Fruit fly (Drosophila melanogaster): ENCODE results near the gene ss.

The ss gene

dm6 chr3R:16385586-16385985 is 17.9 kb downstream of the ss start:
- TF ChIP-seq CG11762 (GFP tag; optimal IDR thresholded peaks at IDR 0.05; ENCODE audit: insufficient read depth) (no peak), CG8319 (GFP tag; optimal IDR thresholded peaks at IDR 0.05) (no peak), CG6808 (GFP tag; optimal IDR thresholded peaks at IDR 0.05) (no peak), spab (GFP tag; optimal IDR thresholded peaks at IDR 0.05) (no peak), vri (GFP tag; optimal IDR thresholded peaks at IDR 0.05) (no peak), fd85E (GFP tag; optimal IDR thresholded peaks at IDR 0.05) (no peak), Eip78C (GFP tag) (no peak), Blimp-1 (GFP tag; optimal IDR thresholded peaks at IDR 0.05) (no peak), Lpt (GFP tag; optimal IDR thresholded peaks at IDR 0.05) (no peak), fd59A (GFP tag; optimal IDR thresholded peaks at IDR 0.05) (no peak), CG1621 (tag; optimal IDR thresholded peaks at IDR 0.05) (no peak), Ets96B (tag; optimal IDR thresholded peaks at IDR 0.05) (no peak)

- TF ChIP-seq Ets96B (tag; optimal IDR thresholded peaks at IDR 0.05), result no peak
- no peak for TF ChIP-seq CG9139 (GFP tag; optimal IDR thresholded peaks at IDR 0.05)
- TF ChIP-seq svp (GFP tag), result peak; percentile 26
- no peak for TF ChIP-seq CG6792 (GFP tag; optimal IDR thresholded peaks at IDR 0.05)
- no peak for TF ChIP-seq Eip75B (GFP tag; optimal IDR thresholded peaks at IDR 0.05)
- TF ChIP-seq fkh (GFP tag; optimal IDR thresholded peaks at IDR 0.05), result no peak
- no peak for TF ChIP-seq spab (GFP tag; optimal IDR thresholded peaks at IDR 0.05)
Measured at dm6 chr3R:16374101-16374500, 29.4 kb downstream of the ss start.

- no peak for TF ChIP-seq CG16779 (tag; optimal IDR thresholded peaks at IDR 0.05)
- TF ChIP-seq net (GFP tag; optimal IDR thresholded peaks at IDR 0.05), result no peak
- TF ChIP-seq CG11294 (GFP tag; IDR thresholded peaks at IDR 0.05), result no peak
- TF ChIP-seq CG31627 (GFP tag; optimal IDR thresholded peaks at IDR 0.05), result no peak
- TF ChIP-seq fd59A (GFP tag; optimal IDR thresholded peaks at IDR 0.05), result no peak
- TF ChIP-seq CG8119 (GFP tag; IDR thresholded peaks at IDR 0.05), result no peak
- TF ChIP-seq eg (GFP tag; IDR thresholded peaks at IDR 0.05), result no peak
- no peak for TF ChIP-seq svp (GFP tag)
- no peak for TF ChIP-seq acj6 (GFP tag; optimal IDR thresholded peaks at IDR 0.05)
- TF ChIP-seq dac (GFP tag; optimal IDR thresholded peaks at IDR 0.05), result no peak
- no peak for TF ChIP-seq CG8319 (GFP tag; optimal IDR thresholded peaks at IDR 0.05)
- TF ChIP-seq dsx (GFP tag; optimal IDR thresholded peaks at IDR 0.05; ENCODE audit: poor library complexity, severe bottlenecking), result no peak
- no peak for TF ChIP-seq fd85E (GFP tag; optimal IDR thresholded peaks at IDR 0.05)
- TF ChIP-seq Eip78C (GFP tag), result no peak
- TF ChIP-seq achi (GFP tag; optimal IDR thresholded peaks at IDR 0.05), result no peak
- TF ChIP-seq pdm3 (GFP tag; optimal IDR thresholded peaks at IDR 0.05), result no peak
- TF ChIP-seq Hr39 (GFP tag; optimal IDR thresholded peaks at IDR 0.05), result no peak
- TF ChIP-seq cyc (GFP tag; optimal IDR thresholded peaks at IDR 0.05), result no peak
- no peak for TF ChIP-seq Sox14 (GFP tag; optimal IDR thresholded peaks at IDR 0.05)
Measured at dm6 chr3R:16370433-16370832, 33.1 kb downstream of the ss start, which contains the start of gene CG10317. CG10317 (minus strand) TSS chr3R:16370533.

- TF ChIP-seq lz (GFP tag; optimal IDR thresholded peaks at IDR 0.05) (no peak), Lpt (GFP tag; optimal IDR thresholded peaks at IDR 0.05) (peak; percentile 75), CG10669 (GFP tag; optimal IDR thresholded peaks at IDR 0.05) (no peak), CG6163 (GFP tag; IDR thresholded peaks at IDR 0.05) (peak; percentile 66; the same call in 2 of the 3 replicates), achi (GFP tag; optimal IDR thresholded peaks at IDR 0.05) (peak; percentile 67), CG9139 (GFP tag; optimal IDR thresholded peaks at IDR 0.05) (no peak), CG3032 (tag; optimal IDR thresholded peaks at IDR 0.05) (no peak), Ets96B (tag; optimal IDR thresholded peaks at IDR 0.05) (no peak), pdm3 (GFP tag; optimal IDR thresholded peaks at IDR 0.05) (peak; percentile 76), spab (GFP tag; optimal IDR thresholded peaks at IDR 0.05) (no peak), OdsH (GFP tag; optimal IDR thresholded peaks at IDR 0.05) (peak; percentile 75), Hr39 (GFP tag; optimal IDR thresholded peaks at IDR 0.05) (peak; percentile 53), ss (GFP tag; optimal IDR thresholded peaks at IDR 0.05) (no peak), vri (GFP tag; optimal IDR thresholded peaks at IDR 0.05) (no peak), Hr38 (GFP tag; optimal IDR thresholded peaks at IDR 0.05) (no peak), svp (GFP tag) (no peak), CG34406 (GFP tag; optimal IDR thresholded peaks at IDR 0.05) (peak; percentile 33), CG16779 (tag; optimal IDR thresholded peaks at IDR 0.05) (no peak), CG11762 (GFP tag; optimal IDR thresholded peaks at IDR 0.05; ENCODE audit: insufficient read depth) (peak; percentile 67), Ets21C (GFP tag; optimal IDR thresholded peaks at IDR 0.05) (no peak), Met (GFP tag; optimal IDR thresholded peaks at IDR 0.05) (peak; percentile 53), CG6276 (GFP tag; optimal IDR thresholded peaks at IDR 0.05) (peak; percentile 73), CG8119 (GFP tag; IDR thresholded peaks at IDR 0.05) (peak; percentile 83), CG3919 (GFP tag; optimal IDR thresholded peaks at IDR 0.05) (peak; percentile 73), CG6792 (GFP tag; optimal IDR thresholded peaks at IDR 0.05) (no peak), CG6808 (GFP tag; optimal IDR thresholded peaks at IDR 0.05) (peak; percentile 27), CG4318 (GFP tag; optimal IDR thresholded peaks at IDR 0.05) (peak; percentile 78), Gug (GFP tag; IDR thresholded peaks at IDR 0.05) (0 out of 2 replicates have a peak, but pooled peaks have one; percentile 31)
Measured at dm6 chr3R:16368288-16368687, 35.2 kb downstream of the ss start, which contains the start of gene js. js (minus strand) TSS chr3R:16368306.

Measured in whole organism, prepupa.